Fruit fly (Drosophila melanogaster) whole organism, pupa: ENCODE results near the gene CG15293.

Source experiments
- CG10348 ChIP-seq: fragments of 200-800 bp; sonication (Bioruptor generic); IDR thresholded peaks from 2 replicates; pipeline ENCODE4 v1.3.6; 2022; ENCODE audit warnings: missing biosample characterization, missing genetic modification characterization
- CG12605 ChIP-seq: fragments of 200-800 bp; sonication (Bioruptor generic); IDR thresholded peaks from 2 replicates; pipeline ENCODE4 v1.3.6; 2022; ENCODE audit warnings: missing biosample characterization, missing genetic modification characterization
- CG13204 ChIP-seq: fragments of 200-800 bp; sonication (Bioruptor generic); optimal IDR thresholded peaks from 2 replicates; lab custom pipeline; 2018; ENCODE audit warnings: missing biosample characterization, mild to moderate bottlenecking, missing genetic modification characterization, moderate library complexity
- CG14655 ChIP-seq: fragments of 200-800 bp; sonication (Bioruptor generic); optimal IDR thresholded peaks from 3 replicates; lab custom pipeline; 2017; ENCODE audit warnings: mild to moderate bottlenecking, missing biosample characterization, missing genetic modification reagents, missing genetic modification characterization
- CG15710 ChIP-seq: fragments of 200-800 bp; sonication (Bioruptor generic); optimal IDR thresholded peaks from 2 replicates; lab custom pipeline; 2018; ENCODE audit warnings: missing biosample characterization, mild to moderate bottlenecking, missing genetic modification characterization, moderate library complexity
- CG17806 ChIP-seq: fragments of 200-800 bp; sonication (Bioruptor generic); optimal IDR thresholded peaks from 2 replicates; lab custom pipeline; 2018; ENCODE audit warnings: missing biosample characterization, mild to moderate bottlenecking, missing genetic modification characterization, moderate library complexity
- CG32121 ChIP-seq: fragments of 200-800 bp; sonication (Bioruptor generic); IDR thresholded peaks from 2 replicates; pipeline ENCODE4 v1.3.6; 2022; ENCODE audit warnings: missing biosample characterization, missing genetic modification characterization
- CG34367 ChIP-seq: fragments of 200-800 bp; sonication (Bioruptor generic); optimal IDR thresholded peaks from 2 replicates; lab custom pipeline; 2018; ENCODE audit warnings: missing biosample characterization, mild to moderate bottlenecking, missing genetic modification characterization
- CG4496 ChIP-seq: fragments of 200-800 bp; sonication (Bioruptor generic); IDR thresholded peaks from 3 replicates; pipeline ENCODE4 v1.3.6; 2022; ENCODE audit warnings: missing biosample characterization, missing genetic modification characterization
- CG8159 ChIP-seq: fragments of 200-800 bp; sonication (Bioruptor generic); optimal IDR thresholded peaks from 3 replicates; lab custom pipeline; 2018; ENCODE audit warnings: missing biosample characterization, mild to moderate bottlenecking, missing genetic modification characterization, moderate library complexity
- CG8301 ChIP-seq: fragments of 200-800 bp; sonication (Bioruptor generic); optimal IDR thresholded peaks from 2 replicates; lab custom pipeline; 2018; ENCODE audit warnings: missing biosample characterization, mild to moderate bottlenecking, missing genetic modification characterization
- CG9948 ChIP-seq: fragments of 200-800 bp; sonication (Bioruptor generic); optimal IDR thresholded peaks from 2 replicates; lab custom pipeline; 2018; ENCODE audit warnings: missing biosample characterization, mild to moderate bottlenecking, missing genetic modification characterization, moderate library complexity
- D1 ChIP-seq: fragments of 200-800 bp; sonication (Bioruptor generic); optimal IDR thresholded peaks from 2 replicates; lab custom pipeline; 2018; ENCODE audit warnings: missing biosample characterization, mild to moderate bottlenecking, missing genetic modification characterization, moderate library complexity
- EcR ChIP-seq: fragments of 200-800 bp; sonication (Bioruptor generic); optimal IDR thresholded peaks from 3 replicates; lab custom pipeline; 2019; ENCODE audit warnings: missing biosample characterization, missing genetic modification characterization, mild to moderate bottlenecking, moderate library complexity, missing genetic modification reagents
- Ets98B ChIP-seq: fragments of 200-800 bp; sonication (Bioruptor generic); IDR thresholded peaks from 2 replicates; pipeline ENCODE4 v1.3.6; 2022; ENCODE audit warnings: missing biosample characterization, missing genetic modification characterization
- Pif1A ChIP-seq: fragments of 200-800 bp; sonication (Bioruptor generic); optimal IDR thresholded peaks from 3 replicates; lab custom pipeline; 2016; ENCODE audit warnings: missing biosample characterization, missing genetic modification characterization
- Pif1B ChIP-seq: fragments of 200-800 bp; sonication (Bioruptor generic); optimal IDR thresholded peaks from 3 replicates; lab custom pipeline; 2016; ENCODE audit warnings: missing biosample characterization, missing genetic modification characterization
- Snoo ChIP-seq: fragments of 200-800 bp; sonication (Bioruptor generic); optimal IDR thresholded peaks from 3 replicates; lab custom pipeline; 2017; ENCODE audit warnings: missing biosample characterization, mild to moderate bottlenecking, missing genetic modification characterization, inconsistent platforms
- fd96Ca ChIP-seq: fragments of 200-800 bp; sonication (Bioruptor generic); IDR thresholded peaks from 3 replicates; pipeline ENCODE4 v1.3.6; 2022; ENCODE audit warnings: missing biosample characterization, missing genetic modification characterization
- gl ChIP-seq: fragments of 200-800 bp; sonication (Bioruptor generic); optimal IDR thresholded peaks from 2 replicates; lab custom pipeline; 2018; ENCODE audit warnings: missing biosample characterization, mild to moderate bottlenecking, missing genetic modification characterization
- rn ChIP-seq: fragments of 200-800 bp; sonication (Bioruptor generic); IDR thresholded peaks from 2 replicates; pipeline ENCODE4 v1.3.6; 2022; ENCODE audit warnings: missing biosample characterization, missing genetic modification characterization

The CG15293 gene

dm6 chr2L:14113207-14113606, 4.0 kb upstream of the CG15293 start:
- TF ChIP-seq CG15710 (tag; lab: Kevin White, UChicago), result no peak
- TF ChIP-seq gl, result no peak
- no peak for TF ChIP-seq CG32121 (GFP tag; lab: Robert Waterston, UW)
- no peak for TF ChIP-seq D1 (tag; lab: Kevin White, UChicago)
- TF ChIP-seq Pif1B (GFP tag; lab: Kevin White, UChicago), result no peak
- TF ChIP-seq CG8301 (tag; lab: Kevin White, UChicago), result no peak
- TF ChIP-seq CG9948 (tag; lab: Kevin White, UChicago), result no peak
- TF ChIP-seq CG8159 (tag; lab: Kevin White, UChicago), result no peak
- TF ChIP-seq Pif1A, result no peak
- no peak for TF ChIP-seq EcR
- TF ChIP-seq CG4496 (GFP tag; lab: Robert Waterston, UW), result no peak
- TF ChIP-seq fd96Ca (GFP tag; lab: Robert Waterston, UW), result no peak
- no peak for TF ChIP-seq CG13204 (GFP tag; lab: Kevin White, UChicago)
- no peak for TF ChIP-seq CG34367 (tag; lab: Kevin White, UChicago)

dm6 chr2L:14112192-14112591, 2.9 kb upstream of the CG15293 start:
- TF ChIP-seq Ets98B (GFP tag; lab: Robert Waterston, UW) (no peak), EcR (no peak), CG14655 (GFP tag; lab: Kevin White, UChicago) (no peak)
- TF ChIP-seq, all 21 proteins: peak for 0

- no peak for TF ChIP-seq CG8301 (tag; lab: Kevin White, UChicago)
- no peak for TF ChIP-seq Ets98B (GFP tag; lab: Robert Waterston, UW)
- TF ChIP-seq CG15710 (tag; lab: Kevin White, UChicago), result no peak
- TF ChIP-seq CG14655 (GFP tag; lab: Kevin White, UChicago), result no peak
- TF ChIP-seq CG17806 (tag; lab: Kevin White, UChicago), result no peak
- no peak for TF ChIP-seq CG13204 (GFP tag; lab: Kevin White, UChicago)
- no peak for TF ChIP-seq fd96Ca (GFP tag; lab: Robert Waterston, UW)
- TF ChIP-seq CG8159 (tag; lab: Kevin White, UChicago), result no peak
- TF ChIP-seq Pif1B (GFP tag; lab: Kevin White, UChicago), result no peak
- no peak for TF ChIP-seq D1 (tag; lab: Kevin White, UChicago)
- TF ChIP-seq gl, result no peak
- TF ChIP-seq CG4496 (GFP tag; lab: Robert Waterston, UW), result no peak
- TF ChIP-seq CG32121 (GFP tag; lab: Robert Waterston, UW), result no peak
- TF ChIP-seq CG12605 (GFP tag; lab: Robert Waterston, UW), result no peak
- no peak for TF ChIP-seq CG10348 (GFP tag; lab: Robert Waterston, UW)
- TF ChIP-seq Snoo, result no peak
- TF ChIP-seq EcR, result no peak
- no peak for TF ChIP-seq CG34367 (tag; lab: Kevin White, UChicago)
- no peak for TF ChIP-seq Pif1A
Observed at dm6 chr2L:14110639-14111038, 1.4 kb upstream of the CG15293 start, which contains the start of gene CG31769. Gene CG31769 (minus strand): TSS chr2L:14110739.

dm6 chr2L:14103790-14104189, 5.5 kb downstream of the CG15293 start, which contains the start of gene CG46301:
Gene CG46301 (plus strand): TSS chr2L:14104090.
- TF ChIP-seq CG13204 (GFP tag; lab: Kevin White, UChicago) (no peak), gl (no peak), CG4496 (GFP tag; lab: Robert Waterston, UW) (no peak)

dm6 chr2L:14095683-14096082, 13.6 kb downstream of the CG15293 start:
- TF ChIP-seq Pif1A (no peak), CG10348 (GFP tag; lab: Robert Waterston, UW) (no peak), gl (no peak), CG9948 (tag; lab: Kevin White, UChicago) (no peak), CG15710 (tag; lab: Kevin White, UChicago) (no peak), Pif1B (GFP tag; lab: Kevin White, UChicago) (no peak), Snoo (no peak), fd96Ca (GFP tag; lab: Robert Waterston, UW) (no peak), CG8159 (tag; lab: Kevin White, UChicago) (no peak), CG13204 (GFP tag; lab: Kevin White, UChicago) (no peak), CG14655 (GFP tag; lab: Kevin White, UChicago) (no peak), CG8301 (tag; lab: Kevin White, UChicago) (no peak), CG17806 (tag; lab: Kevin White, UChicago) (no peak), D1 (tag; lab: Kevin White, UChicago) (no peak), CG12605 (GFP tag; lab: Robert Waterston, UW) (no peak), EcR (no peak), CG4496 (GFP tag; lab: Robert Waterston, UW) (no peak), CG32121 (GFP tag; lab: Robert Waterston, UW) (no peak)
- TF ChIP-seq, all 21 proteins: peak for 0

- TF ChIP-seq CG12605 (GFP tag; lab: Robert Waterston, UW), result no peak
Observed at dm6 chr2L:14094606-14095005, 14.6 kb downstream of the CG15293 start.

dm6 chr2L:14070154-14070553, 39.1 kb downstream of the CG15293 start:
- TF ChIP-seq CG15710 (tag; lab: Kevin White, UChicago) (peak; percentile 25), CG13204 (GFP tag; lab: Kevin White, UChicago) (no peak), Snoo (no peak), Pif1A (peak; percentile 17), gl (no peak), D1 (tag; lab: Kevin White, UChicago) (no peak), CG4496 (GFP tag; lab: Robert Waterston, UW) (peak; percentile 18; the same call in 1 of the 3 replicates), Pif1B (GFP tag; lab: Kevin White, UChicago) (no peak), rn (GFP tag; lab: Robert Waterston, UW) (no peak), CG8301 (tag; lab: Kevin White, UChicago) (peak; percentile 41), CG17806 (tag; lab: Kevin White, UChicago) (no peak), CG9948 (tag; lab: Kevin White, UChicago) (no peak), CG34367 (tag; lab: Kevin White, UChicago) (no peak), CG10348 (GFP tag; lab: Robert Waterston, UW) (no peak), CG8159 (tag; lab: Kevin White, UChicago) (peak; percentile 53), EcR (no peak), CG14655 (GFP tag; lab: Kevin White, UChicago) (peak; percentile 52), CG32121 (GFP tag; lab: Robert Waterston, UW) (no peak), fd96Ca (GFP tag; lab: Robert Waterston, UW) (peak; percentile 42; the same call in 1 of the 3 replicates), CG12605 (GFP tag; lab: Robert Waterston, UW) (no peak), Ets98B (GFP tag; lab: Robert Waterston, UW) (peak; percentile 39; the same call in 1 of the 2 replicates)
